Worm (Caenorhabditis elegans): ENCODE measurements around the gene mrps-9.

DNA sequence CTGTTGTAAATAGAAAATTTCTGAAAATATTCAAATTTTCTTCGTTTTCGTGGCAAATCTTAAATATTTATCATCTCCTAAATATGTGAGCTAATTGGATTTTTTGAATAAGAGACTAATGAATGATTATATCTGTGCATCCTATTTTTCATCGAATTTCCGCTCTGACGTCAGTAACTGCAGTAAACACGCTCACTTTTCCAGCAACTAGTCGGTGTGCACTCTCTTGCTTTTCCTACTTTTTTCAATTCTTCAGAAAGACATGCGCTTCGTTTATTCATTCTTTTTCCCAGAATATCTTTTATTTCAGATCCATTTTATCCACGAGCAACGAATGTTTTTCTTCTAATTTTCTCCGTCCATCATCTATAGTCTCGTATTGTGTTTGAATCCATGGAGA is 36.4 kb upstream of the mrps-9 start:
- no peak for TF ChIP-seq T22C8.4 (GFP tag; IDR thresholded peaks at IDR 0.05)
- TF ChIP-seq flt-1 (GFP tag; IDR thresholded peaks at IDR 0.05): no peak
- no peak for TF ChIP-seq ztf-23 (GFP tag; IDR thresholded peaks at IDR 0.05)
- TF ChIP-seq ztf-29 (GFP tag; IDR thresholded peaks at IDR 0.05): no peak
- no peak for TF ChIP-seq ref-1 (GFP tag; conservative IDR thresholded peaks at IDR 0.05)
- TF ChIP-seq tab-1 (GFP tag; IDR thresholded peaks at IDR 0.05): no peak

Measured in whole organism, midembryonic.